Worm (Caenorhabditis elegans): ENCODE data around the gene str-163.

ce11 chrIV:4934103-4934502, 19.9 kb upstream of the str-163 start, which contains the start of gene str-153:
- no peak for TF ChIP-seq fkh-10 (GFP tag; optimal IDR thresholded peaks at IDR 0.05)
- TF ChIP-seq egl-27 (tag; optimal IDR thresholded peaks at IDR 0.05): no peak
- no peak for TF ChIP-seq sptf-1 (tag; optimal IDR thresholded peaks at IDR 0.05)
- no peak for TF ChIP-seq nhr-11 (tag; optimal IDR thresholded peaks at IDR 0.05)
- TF ChIP-seq nhr-237 (tag; optimal IDR thresholded peaks at IDR 0.05): no peak
- no peak for TF ChIP-seq elt-3 (tag; optimal IDR thresholded peaks at IDR 0.05)
- no peak for TF ChIP-seq zip-4 (GFP tag; optimal IDR thresholded peaks at IDR 0.05)
- no peak for TF ChIP-seq unc-62 (GFP tag; optimal IDR thresholded peaks at IDR 0.05)
